Fruit fly (Drosophila melanogaster): Measurements from ENCODE around the gene CG12299.

DNA sequence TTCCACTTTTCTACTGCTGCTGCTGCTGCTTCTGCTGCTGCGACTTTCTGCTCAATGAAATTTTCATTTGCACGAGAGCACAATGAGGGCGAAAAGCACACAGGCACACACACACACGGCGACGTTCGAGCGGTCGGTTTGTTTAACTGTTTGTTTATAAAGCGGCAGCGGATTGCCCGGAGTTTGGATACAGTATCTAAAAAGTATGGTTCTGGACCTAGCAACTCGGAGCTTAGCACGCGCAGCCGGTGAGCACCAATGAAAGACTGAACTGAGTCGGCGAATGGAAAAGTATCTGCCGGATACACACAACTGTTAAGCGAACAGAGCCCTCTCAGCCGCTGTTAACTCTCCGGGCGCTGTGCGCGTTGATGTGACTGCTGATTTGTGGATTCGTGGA is 18.9 kb downstream of the CG12299 start, which contains the start of gene CG17124:
- TF ChIP-seq CG32121 (GFP tag; IDR thresholded peaks at IDR 0.05), result peak; percentile 38; the same call in 1 of the 2 replicates
- peak; percentile 50 for TF ChIP-seq CG12605 (GFP tag; IDR thresholded peaks at IDR 0.05)
- TF ChIP-seq Pif1B (GFP tag; optimal IDR thresholded peaks at IDR 0.05), result peak; percentile 51
- TF ChIP-seq EcR (GFP tag; optimal IDR thresholded peaks at IDR 0.05), result peak; percentile 30
- peak; percentile 33 for TF ChIP-seq Snoo (tag; optimal IDR thresholded peaks at IDR 0.05)
- no peak for TF ChIP-seq Pif1A (GFP tag; optimal IDR thresholded peaks at IDR 0.05)
- no peak for TF ChIP-seq CG17806 (tag; optimal IDR thresholded peaks at IDR 0.05)
- peak; percentile 2 for TF ChIP-seq CG9948 (tag; optimal IDR thresholded peaks at IDR 0.05)
- TF ChIP-seq gl (tag; optimal IDR thresholded peaks at IDR 0.05), result peak; percentile 51
- peak; percentile 76 for TF ChIP-seq CG13204 (GFP tag; optimal IDR thresholded peaks at IDR 0.05)
- peak; percentile 64 for TF ChIP-seq Ets98B (GFP tag; IDR thresholded peaks at IDR 0.05)

Measured in whole organism, pupa.